Fruit fly (Drosophila melanogaster): Measurements from ENCODE around the gene Rph.

dm6 chrX:10738151-10738430 lies 19.4 kb downstream of the Rph start:
- TF ChIP-seq CG12768 (GFP tag; optimal IDR thresholded peaks at IDR 0.05) (no peak), kay (GFP tag; ENCODE audit: borderline replicate concordance) (no peak), pad (GFP tag; optimal IDR thresholded peaks at IDR 0.05) (no peak), CG5204 (GFP tag; optimal IDR thresholded peaks at IDR 0.05) (no peak), toe (GFP tag; optimal IDR thresholded peaks at IDR 0.05) (no peak), Crg-1 (GFP tag; optimal IDR thresholded peaks at IDR 0.05) (no peak), cnc (optimal IDR thresholded peaks at IDR 0.05) (no peak), CG7045 (GFP tag; optimal IDR thresholded peaks at IDR 0.05) (no peak)

Data from whole organism, adult.